Fruit fly (Drosophila melanogaster) whole organism, wandering third instar larva: ENCODE measurements around the gene CG46460.
A peak's percentile ranks its signal among the peaks of the same experiment; 100 is the strongest.

ENCODE experiments used
- Abd-B ChIP-seq: fragments of >200 bp; optimal IDR thresholded peaks from 2 replicates; lab custom pipeline; 2017; ENCODE audit warnings: missing biosample characterization, missing genetic modification characterization
- CG32264 ChIP-seq: fragments of 200-800 bp; sonication (Bioruptor generic); optimal IDR thresholded peaks from 2 replicates; lab custom pipeline; 2016; ENCODE audit warnings: missing biosample characterization, missing genetic modification characterization
- CG9705 ChIP-seq: fragments of 200-800 bp; sonication (Bioruptor generic); optimal IDR thresholded peaks from 2 replicates; lab custom pipeline; 2018; ENCODE audit warnings: missing biosample characterization, mild to moderate bottlenecking, missing genetic modification characterization
- CrebA ChIP-seq: fragments of 200-800 bp; sonication (Bioruptor generic); optimal IDR thresholded peaks from 2 replicates; lab custom pipeline; 2016; ENCODE audit warnings: missing biosample characterization, mild to moderate bottlenecking, missing genetic modification characterization, borderline replicate concordance
- Dfd ChIP-seq: fragments of >200 bp; optimal IDR thresholded peaks from 2 replicates; lab custom pipeline; 2017; ENCODE audit warnings: missing biosample characterization, missing genetic modification characterization
- Dif ChIP-seq: fragments of 200-275, 200-300 bp; sonication (Bioruptor generic); optimal IDR thresholded peaks from 2 replicates; lab custom pipeline; 2018; ENCODE audit warnings: missing biosample characterization, missing genetic modification characterization; ENCODE audit not compliant: partially characterized antibody
- GATAd ChIP-seq: sonication (Bioruptor generic); optimal IDR thresholded peaks from 2 replicates; lab custom pipeline; 2016; ENCODE audit warnings: missing biosample characterization, missing genetic modification characterization
- HLH106 ChIP-seq: fragments of 200-800 bp; optimal IDR thresholded peaks from 3 replicates; lab custom pipeline; 2019; ENCODE audit warnings: missing biosample characterization, mild to moderate bottlenecking, missing genetic modification characterization, moderate library complexity
- Hnf4 ChIP-seq: fragments of 200-800 bp; sonication (Bioruptor generic); optimal IDR thresholded peaks from 2 replicates; lab custom pipeline; 2016; ENCODE audit warnings: missing biosample characterization, mild to moderate bottlenecking, missing genetic modification characterization
- Hr78 ChIP-seq: fragments of >200 bp; optimal IDR thresholded peaks from 2 replicates; lab custom pipeline; 2017; ENCODE audit warnings: missing biosample characterization, missing genetic modification characterization
- Hr83 ChIP-seq: fragments of 200-300 bp; sonication (Bioruptor generic); optimal IDR thresholded peaks from 2 replicates; lab custom pipeline; 2016; ENCODE audit warnings: missing biosample characterization, mild to moderate bottlenecking, missing genetic modification characterization, moderate library complexity; ENCODE audit not compliant: poor library complexity, severe bottlenecking
- Jra ChIP-seq: sonication (Bioruptor generic); optimal IDR thresholded peaks from 2 replicates; lab custom pipeline; 2016; ENCODE audit warnings: missing biosample characterization, missing genetic modification characterization
- Mio ChIP-seq: sonication (Bioruptor generic); optimal IDR thresholded peaks from 2 replicates; lab custom pipeline; 2016; ENCODE audit warnings: missing biosample characterization, missing genetic modification characterization
- Myc ChIP-seq: fragments of >200 bp; optimal IDR thresholded peaks from 2 replicates; lab custom pipeline; 2017
- N ChIP-seq: fragments of >200 bp; optimal IDR thresholded peaks from 2 replicates; lab custom pipeline; 2018; ENCODE audit warnings: missing biosample characterization, missing external identifiers, missing genetic modification characterization
- OdsH ChIP-seq: fragments of 200-800 bp; sonication (Bioruptor generic); optimal IDR thresholded peaks from 2 replicates; lab custom pipeline; 2016; ENCODE audit warnings: missing biosample characterization, mild to moderate bottlenecking, missing genetic modification characterization
- Rel ChIP-seq, 2 experiments: fragments of 200-800 bp; sonication (Bioruptor generic) in 1 of 2; optimal IDR thresholded peaks; 2 replicates in 1 of 2; 3 replicates in 1 of 2; lab custom pipeline; 2016 to 2019; ENCODE audit warnings: mild to moderate bottlenecking in 2 of 2, missing biosample characterization in 2 of 2, missing genetic modification characterization in 2 of 2, moderate library complexity in 1 of 2
- Sp1 ChIP-seq: fragments of 200-800 bp; sonication (Bioruptor generic); optimal IDR thresholded peaks from 3 replicates; lab custom pipeline; 2019; ENCODE audit warnings: missing biosample characterization, mild to moderate bottlenecking, missing genetic modification characterization, moderate library complexity
- Vsx2 ChIP-seq: fragments of 200-300, 225-300 bp; sonication (Bioruptor generic); optimal IDR thresholded peaks from 2 replicates; lab custom pipeline; 2018; ENCODE audit warnings: missing biosample characterization, missing genetic modification characterization; ENCODE audit not compliant: partially characterized antibody
- br ChIP-seq: fragments of 200-800 bp; sonication (Bioruptor generic); optimal IDR thresholded peaks from 2 replicates; lab custom pipeline; 2016; ENCODE audit warnings: missing biosample characterization, missing genetic modification characterization
- brk ChIP-seq: fragments of 200-800 bp; sonication (Bioruptor generic); optimal IDR thresholded peaks from 2 replicates; lab custom pipeline; 2016; ENCODE audit warnings: missing biosample characterization, mild to moderate bottlenecking, missing genetic modification characterization
- dl ChIP-seq, 2 experiments: fragments of 175-275, 200-275 bp in 1 of 2; fragments of 200-275 bp in 1 of 2; sonication (Bioruptor generic); optimal IDR thresholded peaks; lab custom pipeline; 2018; ENCODE audit warnings: mild to moderate bottlenecking in 2 of 2, missing biosample characterization in 2 of 2, missing genetic modification characterization in 2 of 2, moderate library complexity in 2 of 2; ENCODE audit not compliant: partially characterized antibody in 2 of 2, insufficient read depth in 1 of 2
- dmrt93B ChIP-seq: fragments of 200-800 bp; sonication (Bioruptor generic); optimal IDR thresholded peaks from 2 replicates; lab custom pipeline; 2018; ENCODE audit warnings: missing biosample characterization, mild to moderate bottlenecking, missing genetic modification characterization
- dsf ChIP-seq: sonication (Bioruptor generic); optimal IDR thresholded peaks from 2 replicates; lab custom pipeline; 2016; ENCODE audit warnings: missing biosample characterization, missing genetic modification characterization, borderline replicate concordance
- ey ChIP-seq: fragments of 200-800 bp; sonication (Bioruptor generic); optimal IDR thresholded peaks from 2 replicates; lab custom pipeline; 2016; ENCODE audit warnings: missing biosample characterization, missing genetic modification characterization
- foxo ChIP-seq, 2 experiments: fragments of 200-800 bp; sonication (Bioruptor generic); optimal IDR thresholded peaks; 2 replicates in 1 of 2; 3 replicates in 1 of 2; lab custom pipeline; 2016 to 2017; ENCODE audit warnings: missing biosample characterization in 2 of 2, missing genetic modification characterization in 2 of 2
- fru ChIP-seq: fragments of 200-800 bp; sonication (Bioruptor generic); optimal IDR thresholded peaks from 3 replicates; lab custom pipeline; 2016; ENCODE audit warnings: missing biosample characterization, mild to moderate bottlenecking, missing genetic modification characterization
- h ChIP-seq: fragments of 200-800 bp; sonication (Bioruptor generic); optimal IDR thresholded peaks from 3 replicates; lab custom pipeline; 2016; ENCODE audit warnings: missing biosample characterization, mild to moderate bottlenecking, missing genetic modification characterization
- jim ChIP-seq: fragments of 175-275, 200-325 bp; sonication (Bioruptor generic); optimal IDR thresholded peaks from 2 replicates; lab custom pipeline; 2016; ENCODE audit warnings: missing biosample characterization, mild to moderate bottlenecking, missing genetic modification characterization
- lola ChIP-seq: fragments of >200 bp; optimal IDR thresholded peaks from 2 replicates; lab custom pipeline; 2017; ENCODE audit warnings: missing biosample characterization, missing genetic modification characterization
- pan ChIP-seq: fragments of >200 bp; optimal IDR thresholded peaks from 2 replicates; lab custom pipeline; 2017
- psq ChIP-seq: fragments of 200-800 bp; sonication (Bioruptor generic); optimal IDR thresholded peaks from 3 replicates; lab custom pipeline; 2017; ENCODE audit warnings: missing biosample characterization, mild to moderate bottlenecking, missing genetic modification characterization, moderate library complexity
- rgr ChIP-seq: fragments of 200-800 bp; sonication (Bioruptor generic); optimal IDR thresholded peaks from 3 replicates; lab custom pipeline; 2016; ENCODE audit warnings: missing biosample characterization, mild to moderate bottlenecking, missing genetic modification characterization
- sage ChIP-seq: fragments of 200-800 bp; sonication (Bioruptor generic); optimal IDR thresholded peaks from 2 replicates; lab custom pipeline; 2016; ENCODE audit warnings: missing biosample characterization, mild to moderate bottlenecking, missing genetic modification characterization
- sv ChIP-seq: fragments of 200-800 bp; sonication (Bioruptor generic); optimal IDR thresholded peaks from 3 replicates; lab custom pipeline; 2016; ENCODE audit warnings: missing biosample characterization, missing genetic modification characterization
- tai ChIP-seq: sonication (Bioruptor generic); optimal IDR thresholded peaks from 2 replicates; lab custom pipeline; 2016; ENCODE audit warnings: missing biosample characterization, missing genetic modification characterization
- usp ChIP-seq: fragments of >200 bp; optimal IDR thresholded peaks from 2 replicates; lab custom pipeline; 2017; ENCODE audit warnings: missing biosample characterization, missing genetic modification characterization
- woc ChIP-seq: sonication (Bioruptor generic); optimal IDR thresholded peaks from 2 replicates; lab custom pipeline; 2016; ENCODE audit warnings: missing biosample characterization, mild to moderate bottlenecking, missing genetic modification characterization

CG46460 gene

DNA sequence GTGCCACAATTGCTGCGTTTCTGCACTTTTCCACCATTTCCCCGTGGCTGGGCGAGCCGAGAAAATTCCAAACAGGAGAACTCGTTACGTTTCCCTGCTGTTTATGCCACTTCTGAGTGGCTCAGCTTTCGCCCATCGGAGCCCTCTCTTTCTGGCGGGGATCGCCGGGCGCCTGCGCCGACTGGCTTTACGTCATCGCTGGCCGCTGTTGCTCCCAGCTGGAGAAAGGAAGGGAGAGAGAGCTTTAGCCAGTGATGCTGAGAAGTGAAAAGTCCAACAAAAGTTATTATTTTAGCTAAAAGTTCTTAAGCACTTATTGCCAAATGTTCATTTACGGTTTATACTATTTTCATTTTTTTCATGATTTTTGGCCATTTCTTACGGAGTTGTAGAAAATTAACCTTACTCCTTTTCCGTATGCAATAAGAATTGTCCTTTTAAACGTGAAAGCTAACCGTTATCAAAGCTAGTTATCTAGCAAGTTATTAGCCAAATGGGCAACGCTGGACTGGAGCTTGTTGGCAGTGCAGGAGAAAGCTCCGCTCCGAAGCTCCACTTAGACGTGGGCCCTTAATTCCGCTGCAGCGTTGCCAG lies 39.1 kb downstream of the CG46460 start, which contains the start of the genes Teh2 and tipE:
TSS of gene Teh2 (minus strand) at position 94 of the 594 bp plus-strand sequence.
TSS of gene tipE (plus strand) at position 570 of the 594 bp plus-strand sequence.
- no peak for TF ChIP-seq pan (lab: Kevin White, UChicago)
- TF ChIP-seq Myc (lab: Kevin White, UChicago): peak; percentile 64
- peak; percentile 9 for TF ChIP-seq woc (GFP tag; lab: Kevin White, UChicago)

DNA sequence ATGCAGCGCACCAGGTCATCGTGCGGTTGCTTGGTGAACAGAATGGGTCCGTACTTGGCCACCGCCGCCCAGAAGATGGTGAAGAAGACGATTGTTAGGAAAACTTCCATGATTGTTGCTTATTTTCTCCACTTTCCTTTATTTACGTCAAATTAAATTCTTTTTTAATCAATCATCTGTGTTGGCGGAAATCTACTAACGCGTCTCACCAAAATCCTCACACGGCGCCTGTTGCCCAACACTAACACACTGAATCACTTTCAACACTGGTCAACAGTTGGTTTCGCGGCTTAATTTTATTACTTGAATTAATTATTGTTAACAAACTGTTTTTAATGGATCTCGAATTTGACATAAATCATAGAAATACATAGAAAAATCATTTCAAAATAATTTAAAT lies 40.4 kb downstream of the CG46460 start, which contains the start of gene VhaM9.7-c:
TSS of gene VhaM9.7-c (minus strand) at position 207 of the 400 bp plus-strand sequence.
- TF ChIP-seq jim (GFP tag; lab: Kevin White, UChicago) (no peak), Vsx2 (GFP tag; lab: Kevin White, UChicago) (no peak), foxo (GFP tag; optimal IDR thresholded peaks at IDR 0.05; lab: Kevin White, UChicago) (peak in 1 of 2 experiments; percentile 62), OdsH (GFP tag; lab: Kevin White, UChicago) (peak; percentile 39), Sp1 (GFP tag; lab: Kevin White, UChicago) (no peak), N (no peak), br (GFP tag; lab: Kevin White, UChicago) (peak; percentile 4), Hr78 (no peak), ey (GFP tag; lab: Kevin White, UChicago) (peak; percentile 22), Dif (no peak), pan (lab: Kevin White, UChicago) (no peak), usp (GFP tag; lab: Kevin White, UChicago) (no peak), CrebA (GFP tag; lab: Kevin White, UChicago) (no peak), Abd-B (GFP tag; lab: Kevin White, UChicago) (no peak), Hr83 (GFP tag; lab: Kevin White, UChicago) (peak; percentile 75), sage (GFP tag; lab: Kevin White, UChicago) (no peak), h (GFP tag; lab: Kevin White, UChicago) (peak; percentile 62), tai (GFP tag; lab: Kevin White, UChicago) (no peak), woc (GFP tag; lab: Kevin White, UChicago) (no peak), Hnf4 (no peak), dl (GFP tag; optimal IDR thresholded peaks at IDR 0.05; lab: Kevin White, UChicago; ENCODE audit: insufficient read depth in 1 of 2, partially characterized antibody in 2 of 2) (no peak), psq (GFP tag; lab: Kevin White, UChicago) (peak; percentile 24), Myc (lab: Kevin White, UChicago) (no peak), CG32264 (GFP tag; lab: Kevin White, UChicago) (no peak), dmrt93B (no peak), rgr (GFP tag; lab: Kevin White, UChicago) (peak; percentile 70), dsf (GFP tag; lab: Kevin White, UChicago) (peak; percentile 17), CG9705 (GFP tag; lab: Kevin White, UChicago) (peak; percentile 18), Dfd (GFP tag; lab: Kevin White, UChicago) (no peak), Jra (GFP tag; lab: Kevin White, UChicago) (peak; percentile 59), GATAd (GFP tag; lab: Kevin White, UChicago) (peak; percentile 2), Mio (GFP tag; lab: Kevin White, UChicago) (no peak), brk (GFP tag; lab: Kevin White, UChicago) (no peak), sv (GFP tag; lab: Kevin White, UChicago) (peak; percentile 34), HLH106 (peak; percentile 27), lola (GFP tag; lab: Kevin White, UChicago) (no peak), fru (peak; percentile 44), Rel (GFP tag; optimal IDR thresholded peaks at IDR 0.05; lab: Kevin White, UChicago) (no peak), Rel (tag; optimal IDR thresholded peaks at IDR 0.05; lab: Kevin White, UChicago) (no peak)
